Worm (Caenorhabditis elegans) whole organism, young adult: ENCODE data around the gene T23B12.11.
A peak's percentile ranks its signal among the peaks of the same experiment; 100 is the strongest.

Experiments used
- B0019.2 ChIP-seq: fragments of 200-800 bp; sonication (Bioruptor generic); conservative IDR thresholded peaks from 2 replicates; pipeline ENCODE4 v1.3.6; 2022; ENCODE audit warnings: missing genetic modification reagents, missing genetic modification characterization, missing compliant biosample characterization
- B0035.1 ChIP-seq: sonication (generic microtip); optimal IDR thresholded peaks from 2 replicates; lab custom pipeline; 2016; ENCODE audit warnings: missing genetic modification characterization, mild to moderate bottlenecking, missing compliant biosample characterization, missing genotype, missing genetic modification reagents
- B0261.1 ChIP-seq: sonication (generic microtip); optimal IDR thresholded peaks from 2 replicates; lab custom pipeline; 2016; ENCODE audit warnings: mild to moderate bottlenecking, missing genetic modification characterization, moderate library complexity, missing compliant biosample characterization
- D2030.7 ChIP-seq: fragments of 200-800 bp; sonication (Bioruptor generic); IDR thresholded peaks from 2 replicates; pipeline ENCODE4 v1.3.6; 2022; ENCODE audit warnings: missing genetic modification reagents, missing genetic modification characterization, missing compliant biosample characterization
- F23B12.7 ChIP-seq: sonication (generic microtip); optimal IDR thresholded peaks from 2 replicates; lab custom pipeline; 2017; ENCODE audit warnings: missing genetic modification characterization, mild to moderate bottlenecking, missing compliant biosample characterization, antibody characterized with exemption, moderate library complexity; ENCODE audit not compliant: insufficient read depth
- F37B4.10 ChIP-seq: fragments of 200-800 bp; sonication (Bioruptor generic); IDR thresholded peaks from 2 replicates; pipeline ENCODE4 v1.3.6; 2022; ENCODE audit warnings: missing genetic modification characterization, missing compliant biosample characterization
- F39B2.1 ChIP-seq: fragments of 200-800 bp; sonication (Bioruptor generic); IDR thresholded peaks from 2 replicates; pipeline ENCODE4 v1.3.6; 2022; ENCODE audit warnings: missing genetic modification reagents, missing genetic modification characterization, missing compliant biosample characterization
- K11D2.4 ChIP-seq: fragments of 200-800 bp; sonication (Bioruptor generic); IDR thresholded peaks from 2 replicates; pipeline ENCODE4 v1.3.6; 2022; ENCODE audit warnings: missing genetic modification reagents, missing genetic modification characterization, missing compliant biosample characterization
- T26A5.8 ChIP-seq: sonication (generic microtip); optimal IDR thresholded peaks from 2 replicates; lab custom pipeline; 2016; ENCODE audit warnings: missing genetic modification characterization, missing compliant biosample characterization
- Y53F4B.3 ChIP-seq: fragments of 200-800 bp; sonication (Bioruptor generic); IDR thresholded peaks from 2 replicates; pipeline ENCODE4 v1.3.6; 2022; ENCODE audit warnings: missing genetic modification reagents, missing genetic modification characterization, missing compliant biosample characterization
- Y56A3A.18 ChIP-seq: fragments of 200-800 bp; sonication (Bioruptor generic); IDR thresholded peaks from 2 replicates; pipeline ENCODE4 v1.3.6; 2022; ENCODE audit warnings: missing genetic modification reagents, missing genetic modification characterization, missing compliant biosample characterization
- Y67H2A.10 ChIP-seq: fragments of 200-800 bp; sonication (Bioruptor generic); conservative IDR thresholded peaks from 2 replicates; pipeline ENCODE4 v1.3.6; 2022; ENCODE audit warnings: missing genetic modification reagents, missing genetic modification characterization, missing compliant biosample characterization
- Y95B8A.8 ChIP-seq: fragments of 200-800 bp; sonication (Bioruptor generic); IDR thresholded peaks from 2 replicates; pipeline ENCODE4 v1.3.6; 2022; ENCODE audit warnings: missing genetic modification reagents, missing genetic modification characterization, missing compliant biosample characterization
- aptf-2 ChIP-seq: fragments of 200-800 bp; sonication (Bioruptor generic); conservative IDR thresholded peaks from 2 replicates; pipeline ENCODE4 v1.3.6; 2022; ENCODE audit warnings: missing genetic modification reagents, missing genetic modification characterization, missing compliant biosample characterization
- aptf-3 ChIP-seq: fragments of 200-800 bp; sonication (Bioruptor generic); IDR thresholded peaks from 2 replicates; pipeline ENCODE4 v1.3.6; 2022; ENCODE audit warnings: missing genetic modification characterization, missing compliant biosample characterization
- attf-3 ChIP-seq: fragments of 200-800 bp; sonication (Bioruptor generic); conservative IDR thresholded peaks from 2 replicates; pipeline ENCODE4 v1.3.6; 2022; ENCODE audit warnings: missing genetic modification reagents, missing genetic modification characterization, missing compliant biosample characterization
- ceh-79 ChIP-seq: sonication (generic microtip); optimal IDR thresholded peaks from 2 replicates; lab custom pipeline; 2017; ENCODE audit warnings: mild to moderate bottlenecking, missing genetic modification characterization, missing compliant biosample characterization
- ceh-91 ChIP-seq: fragments of 200-800 bp; sonication (Bioruptor generic); IDR thresholded peaks from 2 replicates; pipeline ENCODE4 v1.3.6; 2022; ENCODE audit warnings: missing genetic modification reagents, missing genetic modification characterization, missing compliant biosample characterization
- chd-7 ChIP-seq: sonication (generic microtip); optimal IDR thresholded peaks from 2 replicates; lab custom pipeline; 2016; ENCODE audit warnings: mild to moderate bottlenecking, missing genetic modification characterization, moderate library complexity, missing compliant biosample characterization
- dox-1 ChIP-seq: fragments of 200-800 bp; sonication (Bioruptor generic); IDR thresholded peaks from 2 replicates; pipeline ENCODE4 v1.3.6; 2022; ENCODE audit warnings: missing genetic modification reagents, missing genetic modification characterization, missing compliant biosample characterization
- egl-18 ChIP-seq: fragments of 200-800 bp; sonication (Bioruptor generic); IDR thresholded peaks from 2 replicates; pipeline ENCODE4 v1.3.6; 2022; ENCODE audit warnings: missing genetic modification reagents, missing genetic modification characterization, missing compliant biosample characterization
- egrh-3 ChIP-seq: fragments of 200-800 bp; sonication (Bioruptor generic); IDR thresholded peaks from 2 replicates; pipeline ENCODE4 v1.3.6; 2022; ENCODE audit warnings: missing genetic modification reagents, missing genetic modification characterization, missing compliant biosample characterization
- hmg-1.2 ChIP-seq: fragments of 200-800 bp; sonication (Bioruptor generic); IDR thresholded peaks from 2 replicates; pipeline ENCODE4 v1.3.6; 2022; ENCODE audit warnings: missing genetic modification reagents, missing genetic modification characterization, missing compliant biosample characterization
- hmg-20 ChIP-seq: fragments of 200-800 bp; sonication (Bioruptor generic); IDR thresholded peaks from 2 replicates; pipeline ENCODE4 v1.3.6; 2022; ENCODE audit warnings: missing genetic modification reagents, missing genetic modification characterization, missing compliant biosample characterization
- lin-35 ChIP-seq, 3 experiments: fragments of 150-350 bp in 2 of 3; sonication (generic microtip) in 1 of 3; optimal IDR thresholded peaks; 2 replicates each; lab custom pipeline; 2014 to 2018; ENCODE audit warnings: missing biosample characterization in 3 of 3, missing genetic modification characterization in 3 of 3, missing genetic modification reagents in 3 of 3
- lin-54 ChIP-seq: fragments of 200-800 bp; sonication (Bioruptor generic); optimal IDR thresholded peaks from 2 replicates; lab custom pipeline; 2018; ENCODE audit warnings: mild to moderate bottlenecking, missing genetic modification characterization, missing compliant biosample characterization
- lsy-27 ChIP-seq: sonication (generic microtip); optimal IDR thresholded peaks from 2 replicates; lab custom pipeline; 2017; ENCODE audit warnings: missing genetic modification characterization, mild to moderate bottlenecking, missing compliant biosample characterization, antibody characterized with exemption, missing genotype, borderline replicate concordance; ENCODE audit not compliant: insufficient read depth
- madf-10 ChIP-seq: sonication (generic microtip); optimal IDR thresholded peaks from 2 replicates; lab custom pipeline; 2016; ENCODE audit warnings: mild to moderate bottlenecking, missing genetic modification characterization, missing compliant biosample characterization
- madf-6 ChIP-seq: fragments of 200-800 bp; sonication (Bioruptor generic); IDR thresholded peaks from 2 replicates; pipeline ENCODE4 v1.3.6; 2022; ENCODE audit warnings: missing genetic modification reagents, missing genetic modification characterization, missing compliant biosample characterization
- mel-28 ChIP-seq: sonication (generic microtip); optimal IDR thresholded peaks from 2 replicates; lab custom pipeline; 2016; ENCODE audit warnings: borderline replicate concordance, mild to moderate bottlenecking, missing genetic modification characterization, missing compliant biosample characterization
- nhr-120 ChIP-seq: fragments of 200-800 bp; sonication (Bioruptor generic); IDR thresholded peaks from 2 replicates; pipeline ENCODE4 v1.3.6; 2022; ENCODE audit warnings: missing genetic modification characterization, missing compliant biosample characterization
- nhr-179 ChIP-seq: sonication (generic microtip); optimal IDR thresholded peaks from 2 replicates; lab custom pipeline; 2016; ENCODE audit warnings: mild to moderate bottlenecking, missing genetic modification characterization, missing compliant biosample characterization
- nhr-80 ChIP-seq: sonication (generic microtip); optimal IDR thresholded peaks from 2 replicates; lab custom pipeline; 2016; ENCODE audit warnings: missing genetic modification characterization, missing compliant biosample characterization
- pha-4 ChIP-seq: fragments of 150-350 bp; sonication (generic microtip); optimal IDR thresholded peaks from 2 replicates; lab custom pipeline; 2014; ENCODE audit warnings: missing biosample characterization, missing genetic modification reagents, missing genetic modification characterization
- rcor-1 ChIP-seq: fragments of 200-800 bp; sonication (Bioruptor generic); IDR thresholded peaks from 2 replicates; pipeline ENCODE4 v1.3.6; 2022; ENCODE audit warnings: missing genetic modification reagents, missing genetic modification characterization, missing compliant biosample characterization
- sdz-38 ChIP-seq: sonication (generic microtip); optimal IDR thresholded peaks from 2 replicates; lab custom pipeline; 2016; ENCODE audit warnings: missing genotype, missing genetic modification characterization, missing compliant biosample characterization
- sea-2 ChIP-seq: fragments of 200-800 bp; sonication (Bioruptor generic); IDR thresholded peaks from 2 replicates; pipeline ENCODE4 v1.3.6; 2022; ENCODE audit warnings: missing genetic modification characterization, missing compliant biosample characterization
- snpc-1.1 ChIP-seq: sonication (generic microtip); optimal IDR thresholded peaks from 2 replicates; lab custom pipeline; 2017; ENCODE audit warnings: missing genetic modification characterization, mild to moderate bottlenecking, missing compliant biosample characterization, antibody characterized with exemption, moderate library complexity, missing genotype, missing genetic modification reagents; ENCODE audit not compliant: insufficient read depth
- snpc-3.4 ChIP-seq: sonication (generic microtip); optimal IDR thresholded peaks from 2 replicates; lab custom pipeline; 2017; ENCODE audit warnings: missing genetic modification characterization, mild to moderate bottlenecking, missing compliant biosample characterization, antibody characterized with exemption, moderate library complexity, missing genotype, missing genetic modification reagents
- sptf-2 ChIP-seq: fragments of 200-800 bp; sonication (Bioruptor generic); optimal IDR thresholded peaks from 2 replicates; lab custom pipeline; 2018; ENCODE audit warnings: mild to moderate bottlenecking, missing genetic modification characterization, missing compliant biosample characterization
- tbx-9 ChIP-seq: sonication (generic microtip); optimal IDR thresholded peaks from 2 replicates; lab custom pipeline; 2016; ENCODE audit warnings: borderline replicate concordance, missing genetic modification characterization, inconsistent platforms, missing compliant biosample characterization
- tlf-1 ChIP-seq: fragments of 200-800 bp; sonication (Bioruptor generic); optimal IDR thresholded peaks from 2 replicates; lab custom pipeline; 2018; ENCODE audit warnings: mild to moderate bottlenecking, missing genetic modification characterization, missing compliant biosample characterization
- xnd-1 ChIP-seq: sonication (generic microtip); optimal IDR thresholded peaks from 2 replicates; lab custom pipeline; 2016; ENCODE audit warnings: missing genotype, missing genetic modification reagents, missing genetic modification characterization, missing compliant biosample characterization
- ztf-22 ChIP-seq: fragments of 200-800 bp; sonication (Bioruptor generic); optimal IDR thresholded peaks from 2 replicates; lab custom pipeline; 2018; ENCODE audit warnings: mild to moderate bottlenecking, missing genetic modification characterization, moderate library complexity, missing compliant biosample characterization
- ztf-25 ChIP-seq: fragments of 200-800 bp; sonication (Bioruptor generic); IDR thresholded peaks from 2 replicates; pipeline ENCODE4 v1.3.6; 2022; ENCODE audit warnings: missing genetic modification reagents, missing genetic modification characterization, missing compliant biosample characterization
- ztf-6 ChIP-seq: fragments of 200-800 bp; sonication (Bioruptor generic); IDR thresholded peaks from 2 replicates; pipeline ENCODE4 v1.3.6; 2022; ENCODE audit warnings: missing genetic modification reagents, missing genetic modification characterization, missing compliant biosample characterization

The T23B12.11 gene

ce11 chrV:8424840-8425814 is 30.1 kb upstream of the T23B12.11 start (continued):
- TF ChIP-seq xnd-1 (peak; percentile 79), chd-7 (tag; lab: Kevin White, UChicago) (no peak), B0019.2 (GFP tag; lab: Robert Waterston, UW) (no peak), tbx-9 (no peak), nhr-120 (GFP tag; lab: Robert Waterston, UW) (no peak), T26A5.8 (tag; lab: Kevin White, UChicago) (no peak), rcor-1 (GFP tag; lab: Robert Waterston, UW) (no peak), sea-2 (no peak), sptf-2 (GFP tag; lab: Kevin White, UChicago) (no peak), snpc-3.4 (tag; lab: Kevin White, UChicago) (peak; percentile 42), Y95B8A.8 (no peak), ztf-22 (GFP tag; lab: Kevin White, UChicago) (peak; percentile 32), egl-18 (GFP tag; lab: Robert Waterston, UW) (no peak), Y53F4B.3 (GFP tag; lab: Robert Waterston, UW) (no peak), ztf-25 (GFP tag; lab: Robert Waterston, UW) (no peak), F39B2.1 (GFP tag; lab: Robert Waterston, UW) (no peak), attf-3 (no peak), K11D2.4 (GFP tag; lab: Robert Waterston, UW) (no peak), madf-10 (tag; lab: Kevin White, UChicago) (no peak), F23B12.7 (no peak), nhr-179 (tag; lab: Kevin White, UChicago) (no peak), pha-4 (tag; lab: Kevin White, UChicago) (peak; percentile 55), dox-1 (GFP tag; lab: Robert Waterston, UW) (no peak), hmg-1.2 (GFP tag; lab: Robert Waterston, UW) (no peak), madf-6 (peak; percentile 84), Y67H2A.10 (GFP tag; lab: Robert Waterston, UW) (no peak), F37B4.10 (GFP tag; lab: Robert Waterston, UW) (no peak), Y56A3A.18 (no peak), D2030.7 (GFP tag; lab: Robert Waterston, UW) (no peak), mel-28 (tag; lab: Kevin White, UChicago) (no peak), aptf-2 (GFP tag; lab: Robert Waterston, UW) (no peak), lin-35 (GFP tag; optimal IDR thresholded peaks at IDR 0.05; lab: Kevin White, UChicago) (no peak), lsy-27 (tag; lab: Kevin White, UChicago) (no peak), sdz-38 (tag; lab: Kevin White, UChicago) (no peak), B0261.1 (tag; lab: Kevin White, UChicago) (no peak), snpc-1.1 (tag; lab: Kevin White, UChicago) (no peak), lin-54 (GFP tag; lab: Kevin White, UChicago) (peak; percentile 52), tlf-1 (GFP tag; lab: Kevin White, UChicago) (no peak), ceh-91 (GFP tag; lab: Robert Waterston, UW) (no peak), nhr-80 (tag; lab: Kevin White, UChicago) (peak; percentile 94), B0035.1 (tag; lab: Kevin White, UChicago) (no peak), ztf-6 (GFP tag; lab: Robert Waterston, UW) (no peak), hmg-20 (GFP tag; lab: Robert Waterston, UW) (no peak), egrh-3 (GFP tag; lab: Robert Waterston, UW) (no peak), aptf-3 (GFP tag; lab: Robert Waterston, UW) (no peak), ceh-79 (no peak)
